Fruit fly (Drosophila melanogaster): ENCODE data around the gene CG31468.

CG31468 gene

dm6 chr3R:23713901-23714300 is 13.7 kb upstream of the CG31468 start (continued):
- TF ChIP-seq Hr78 (GFP tag; optimal IDR thresholded peaks at IDR 0.05) (no peak), Dif (GFP tag; optimal IDR thresholded peaks at IDR 0.05; ENCODE audit: partially characterized antibody) (no peak), br (GFP tag; optimal IDR thresholded peaks at IDR 0.05) (peak; percentile 90)

DNA sequence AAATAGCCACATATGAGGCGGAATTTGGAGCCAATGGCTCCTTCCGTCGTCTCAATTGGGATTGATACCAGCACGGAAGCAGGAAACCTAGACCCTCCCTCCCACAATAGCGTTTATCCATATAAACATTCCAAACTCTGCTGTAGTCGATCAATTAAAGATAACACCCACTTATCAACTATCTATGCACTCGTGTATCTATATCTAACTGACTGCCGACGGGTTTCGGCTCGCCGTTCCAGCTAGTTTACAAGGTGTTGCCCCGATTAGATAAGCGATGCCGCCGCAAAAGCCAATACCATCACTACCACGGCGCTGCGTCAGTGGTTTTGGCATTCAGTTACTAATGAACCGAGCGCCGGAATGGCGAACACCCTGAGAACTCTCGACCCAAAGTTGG is 11.0 kb upstream of the CG31468 start, which contains the start of gene CG10300:
Gene CG10300 (plus strand): TSS at position 333 of the 400 bp plus-strand sequence.
- TF ChIP-seq dl (GFP tag; optimal IDR thresholded peaks at IDR 0.05; ENCODE audit: insufficient read depth in 1 of 2, partially characterized antibody in 2 of 2) (no peak), Dfd (GFP tag; optimal IDR thresholded peaks at IDR 0.05) (no peak)

DNA sequence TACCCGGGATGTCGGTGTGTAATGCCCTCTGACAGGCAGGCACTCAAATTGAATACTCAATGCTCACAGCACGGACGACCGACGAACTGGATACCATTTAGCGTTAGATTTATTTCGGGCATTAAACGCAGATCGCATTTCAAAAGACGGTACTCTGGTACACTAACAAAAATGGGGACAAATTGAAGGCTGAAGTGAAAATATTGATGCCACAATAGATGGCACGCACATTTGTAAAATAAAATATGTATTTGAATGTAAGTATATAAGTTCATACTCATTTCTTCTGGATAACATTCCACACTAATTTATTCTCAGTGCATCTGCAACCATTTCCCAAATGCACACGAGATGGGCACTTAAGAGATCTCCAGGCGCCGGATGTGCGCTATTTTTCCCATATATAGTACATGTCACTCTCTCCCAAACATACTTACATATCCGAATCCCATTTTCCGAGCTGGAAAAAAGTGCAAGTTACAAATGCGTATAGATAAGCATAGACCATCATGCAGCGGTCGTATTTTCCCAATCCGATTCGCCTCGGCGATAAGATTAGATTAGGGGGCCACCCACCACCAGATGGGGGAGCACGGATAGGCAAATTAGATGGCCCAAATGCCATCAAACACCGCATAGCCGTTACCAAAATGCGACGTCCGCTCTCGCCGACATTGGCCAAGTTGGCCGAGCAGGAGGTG is 9.5 kb upstream of the CG31468 start, which contains the start of gene CG10301:
Gene CG10301 (plus strand): TSS at position 651 of the 701 bp plus-strand sequence.
- TF ChIP-seq fru (GFP tag; optimal IDR thresholded peaks at IDR 0.05) (no peak), sv (GFP tag; optimal IDR thresholded peaks at IDR 0.05) (peak; percentile 35)

DNA sequence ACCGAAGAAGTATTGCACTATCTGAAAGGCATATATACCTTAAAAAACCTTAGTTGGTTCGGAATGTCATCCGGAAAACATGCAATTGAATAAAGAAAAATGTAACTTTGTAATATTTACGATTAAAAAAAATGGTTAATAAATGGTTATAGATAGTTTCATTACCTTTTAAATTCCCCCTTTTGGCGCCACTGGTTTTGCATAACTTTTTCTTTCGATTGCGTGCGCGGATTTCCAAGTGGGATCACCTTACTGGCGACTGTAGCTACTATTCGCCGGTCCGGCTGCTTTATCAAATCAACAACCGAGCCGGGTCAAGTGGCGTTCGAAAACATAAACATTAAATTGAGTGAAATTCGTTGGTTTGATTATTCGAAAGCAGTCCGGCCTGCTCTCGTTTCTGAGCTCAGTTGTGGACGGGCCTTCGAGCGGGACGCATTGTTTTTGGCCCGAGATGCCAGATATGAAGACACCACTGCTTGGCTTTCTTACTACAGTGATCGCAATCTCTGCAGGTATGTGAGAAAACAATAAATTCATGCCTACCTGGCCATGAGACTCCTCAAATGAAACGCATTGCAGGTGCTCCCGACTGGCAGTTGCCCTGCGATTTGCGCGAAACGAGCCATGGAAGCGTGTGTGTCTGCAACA is 4.4 kb upstream of the CG31468 start, which contains the start of gene Gba1b:
Gene Gba1b (plus strand): TSS at position 422 of the 651 bp plus-strand sequence.
- peak; percentile 21 for TF ChIP-seq ey (GFP tag; optimal IDR thresholded peaks at IDR 0.05)
- no peak for TF ChIP-seq Hr78 (GFP tag; optimal IDR thresholded peaks at IDR 0.05)
- peak; percentile 6 for TF ChIP-seq h (GFP tag; optimal IDR thresholded peaks at IDR 0.05)
- peak in 1 of 2 experiments; percentile 11 for TF ChIP-seq foxo (GFP tag; optimal IDR thresholded peaks at IDR 0.05)
- peak; percentile 5 for TF ChIP-seq rgr (GFP tag; optimal IDR thresholded peaks at IDR 0.05)

DNA sequence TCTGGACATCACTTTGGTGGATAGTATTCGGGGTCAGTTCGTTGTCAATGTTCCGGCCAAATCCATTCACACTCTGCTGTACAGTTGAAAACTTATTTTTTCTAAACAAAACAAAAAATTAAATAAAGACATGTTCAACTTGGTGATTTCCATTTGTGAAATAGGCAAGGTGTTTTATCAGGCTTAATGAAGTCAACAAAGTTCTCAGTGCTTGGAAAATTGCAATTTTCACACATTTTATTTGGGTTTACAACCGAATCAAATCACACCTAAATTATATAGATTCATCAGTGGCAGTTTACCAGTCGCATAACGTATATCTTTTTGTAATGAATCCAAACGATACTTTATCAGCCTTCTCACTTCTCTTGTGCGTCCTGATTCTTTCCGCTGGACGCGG is 2.3 kb upstream of the CG31468 start, which contains the start of gene Qsox4:
Gene Qsox4 (plus strand): TSS at position 301 of the 400 bp plus-strand sequence.
- TF ChIP-seq usp (GFP tag; optimal IDR thresholded peaks at IDR 0.05) (no peak), OdsH (GFP tag; optimal IDR thresholded peaks at IDR 0.05) (no peak), fru (GFP tag; optimal IDR thresholded peaks at IDR 0.05) (no peak)

- no peak for TF ChIP-seq CrebA (GFP tag; optimal IDR thresholded peaks at IDR 0.05; ENCODE audit: borderline replicate concordance)
- TF ChIP-seq HLH106 (tag; optimal IDR thresholded peaks at IDR 0.05) = no peak
- TF ChIP-seq Jra (GFP tag; optimal IDR thresholded peaks at IDR 0.05) = no peak
- no peak for TF ChIP-seq fru (GFP tag; optimal IDR thresholded peaks at IDR 0.05)
- TF ChIP-seq psq (GFP tag; optimal IDR thresholded peaks at IDR 0.05) = no peak
- no peak for TF ChIP-seq CG9705 (GFP tag; optimal IDR thresholded peaks at IDR 0.05)
- TF ChIP-seq Hr78 (GFP tag; optimal IDR thresholded peaks at IDR 0.05) = no peak
- no peak for TF ChIP-seq Sp1 (GFP tag; optimal IDR thresholded peaks at IDR 0.05)
- TF ChIP-seq Mio (GFP tag; optimal IDR thresholded peaks at IDR 0.05) = no peak
- no peak for TF ChIP-seq lola (GFP tag; optimal IDR thresholded peaks at IDR 0.05)
Observed at dm6 chr3R:23698835-23699234, 1.3 kb downstream of the CG31468 start, which contains the start of gene prt. TSS of gene prt (minus strand) at chr3R:23699027.

dm6 chr3R:23696145-23696544 is 4.0 kb downstream of the CG31468 start, which contains the start of gene CG10252:
TSS of gene CG10252 (minus strand) at chr3R:23696245.
- TF ChIP-seq Hr78 (GFP tag; optimal IDR thresholded peaks at IDR 0.05) (no peak), dmrt93B (GFP tag; optimal IDR thresholded peaks at IDR 0.05) (no peak), ey (GFP tag; optimal IDR thresholded peaks at IDR 0.05) (no peak), Vsx2 (GFP tag; optimal IDR thresholded peaks at IDR 0.05; ENCODE audit: partially characterized antibody) (no peak), usp (GFP tag; optimal IDR thresholded peaks at IDR 0.05) (no peak), lola (GFP tag; optimal IDR thresholded peaks at IDR 0.05) (no peak), br (GFP tag; optimal IDR thresholded peaks at IDR 0.05) (no peak), N (GFP tag; optimal IDR thresholded peaks at IDR 0.05) (no peak), GATAd (GFP tag; optimal IDR thresholded peaks at IDR 0.05) (no peak)
